Fruit fly (Drosophila melanogaster) whole organism, embryonic: ENCODE measurements around the gene CG7530.

Source experiments
- Bdp1 ChIP-seq: fragments of 200-800 bp; sonication (Bioruptor generic); optimal IDR thresholded peaks from 3 replicates; lab custom pipeline; 2016; ENCODE audit warnings: missing biosample characterization, missing genetic modification characterization
- CG10209 ChIP-seq: fragments of 200-800 bp; sonication (Bioruptor generic); optimal IDR thresholded peaks from 3 replicates; lab custom pipeline; 2017; ENCODE audit warnings: missing biosample characterization, mild to moderate bottlenecking, missing genetic modification characterization, missing genetic modification reagents
- CG12219 ChIP-seq: fragments of 200-800 bp; sonication (Bioruptor generic); optimal IDR thresholded peaks from 3 replicates; lab custom pipeline; 2018; ENCODE audit warnings: missing biosample characterization, mild to moderate bottlenecking, missing genetic modification characterization
- CG12299 ChIP-seq: fragments of 200-800 bp; sonication (Bioruptor generic); optimal IDR thresholded peaks from 2 replicates; lab custom pipeline; 2018; ENCODE audit warnings: missing biosample characterization, mild to moderate bottlenecking, missing genetic modification characterization
- CG15514 ChIP-seq: fragments of 200-800 bp; sonication (Bioruptor generic); optimal IDR thresholded peaks from 3 replicates; lab custom pipeline; 2017; ENCODE audit warnings: missing biosample characterization, missing genetic modification characterization, mild to moderate bottlenecking, moderate library complexity, missing genetic modification reagents
- CG17612 ChIP-seq: fragments of 200-800 bp; sonication (Bioruptor generic); IDR thresholded peaks from 2 replicates; pipeline ENCODE4 v1.3.6; 2022; ENCODE audit warnings: missing biosample characterization, missing genetic modification characterization
- CG18764 ChIP-seq: fragments of 200-800 bp; sonication (Bioruptor generic); optimal IDR thresholded peaks from 3 replicates; lab custom pipeline; 2016; ENCODE audit warnings: missing biosample characterization, missing genetic modification characterization
- CG2120 ChIP-seq: fragments of 200-800 bp; sonication (Bioruptor generic); optimal IDR thresholded peaks from 3 replicates; lab custom pipeline; 2016; ENCODE audit warnings: missing biosample characterization, missing genetic modification characterization
- CG2889 ChIP-seq: fragments of 200-800 bp; sonication (Bioruptor generic); IDR thresholded peaks from 3 replicates; pipeline ENCODE4 v1.3.6; 2022; ENCODE audit warnings: missing biosample characterization, missing genetic modification characterization
- CG3281 ChIP-seq: fragments of 200-800 bp; sonication (Bioruptor generic); optimal IDR thresholded peaks from 3 replicates; lab custom pipeline; 2017; ENCODE audit warnings: missing biosample characterization, mild to moderate bottlenecking, missing genetic modification characterization
- CG4404 ChIP-seq: fragments of 200-800 bp; sonication (Bioruptor generic); IDR thresholded peaks from 2 replicates; pipeline ENCODE4 v1.3.6; 2022; ENCODE audit warnings: missing biosample characterization, missing genetic modification characterization
- CG4424 ChIP-seq: fragments of 200-800 bp; sonication (Bioruptor generic); optimal IDR thresholded peaks from 3 replicates; lab custom pipeline; 2016; ENCODE audit warnings: missing biosample characterization, missing genetic modification characterization
- CG7928 ChIP-seq: fragments of 200-800 bp; sonication (Bioruptor generic); optimal IDR thresholded peaks from 2 replicates; lab custom pipeline; 2017; ENCODE audit warnings: missing biosample characterization, mild to moderate bottlenecking, missing genetic modification characterization
- CG7963 ChIP-seq: fragments of 200-800 bp; sonication (Bioruptor generic); IDR thresholded peaks from 3 replicates; pipeline ENCODE4 v1.3.6; 2022; ENCODE audit warnings: missing biosample characterization, missing genetic modification characterization; ENCODE audit not compliant: partially characterized antibody
- CG9437 ChIP-seq: fragments of 200-800 bp; sonication (Bioruptor generic); optimal IDR thresholded peaks from 2 replicates; lab custom pipeline; 2018; ENCODE audit warnings: missing biosample characterization, mild to moderate bottlenecking, missing genetic modification characterization
- Dbx ChIP-seq: fragments of 200-800 bp; sonication (Bioruptor generic); IDR thresholded peaks from 3 replicates; pipeline ENCODE4 v1.3.6; 2022; ENCODE audit warnings: missing biosample characterization, missing genetic modification characterization
- E2f1 ChIP-seq: fragments of 200-800 bp; sonication (Bioruptor generic); IDR thresholded peaks from 2 replicates; pipeline ENCODE4 v1.3.6; 2022; ENCODE audit warnings: missing biosample characterization, missing genetic modification characterization
- Ets65A ChIP-seq: fragments of 200-800 bp; sonication (Bioruptor generic); peaks from one replicate; lab custom pipeline; 2016; ENCODE audit warnings: missing biosample characterization, missing genetic modification characterization
- Lhr ChIP-seq: fragments of 200-800 bp; sonication (Bioruptor generic); optimal IDR thresholded peaks from 3 replicates; lab custom pipeline; 2017; ENCODE audit warnings: mild to moderate bottlenecking, missing biosample characterization, missing genetic modification reagents, missing genetic modification characterization
- NK7.1 ChIP-seq: fragments of 200-800 bp; sonication (Bioruptor generic); optimal IDR thresholded peaks from 3 replicates; lab custom pipeline; 2016; ENCODE audit warnings: missing biosample characterization, missing genetic modification characterization
- Nf-YB ChIP-seq: fragments of 200-800 bp; sonication (Bioruptor generic); optimal IDR thresholded peaks from 3 replicates; lab custom pipeline; 2019; ENCODE audit warnings: missing biosample characterization, mild to moderate bottlenecking, missing genetic modification characterization, moderate library complexity
- Sox100B ChIP-seq: fragments of 200-800 bp; sonication (Bioruptor generic); optimal IDR thresholded peaks from 3 replicates; lab custom pipeline; 2018; ENCODE audit warnings: missing biosample characterization, mild to moderate bottlenecking, missing genetic modification characterization
- Trl ChIP-seq, 3 experiments: fragments of >200 bp in 2 of 3; fragments of 200-800 bp in 1 of 3; sonication (Bioruptor generic) in 1 of 3; optimal IDR thresholded peaks; 2 replicates in 1 of 3; 3 replicates in 2 of 3; lab custom pipeline; 2016 to 2017; ENCODE audit warnings: missing biosample characterization in 1 of 3, missing genetic modification characterization in 1 of 3
- bab2 ChIP-seq: fragments of 200-800 bp; sonication (Bioruptor generic); optimal IDR thresholded peaks from 2 replicates; lab custom pipeline; 2016; ENCODE audit warnings: missing biosample characterization, missing genetic modification characterization
- bigmax ChIP-seq: fragments of 200-800 bp; sonication (Bioruptor generic); optimal IDR thresholded peaks from 2 replicates; lab custom pipeline; 2018; ENCODE audit warnings: missing biosample characterization, mild to moderate bottlenecking, missing genetic modification characterization
- corto ChIP-seq: fragments of 200-800 bp; sonication (Bioruptor generic); optimal IDR thresholded peaks from 2 replicates; lab custom pipeline; 2016; ENCODE audit warnings: missing biosample characterization, mild to moderate bottlenecking, missing genetic modification characterization, moderate library complexity
- crc ChIP-seq: fragments of 200-800 bp; sonication (Bioruptor generic); optimal IDR thresholded peaks from 2 replicates; lab custom pipeline; 2016; ENCODE audit warnings: missing biosample characterization, missing genetic modification characterization
- crol ChIP-seq: fragments of 200-800 bp; sonication (Bioruptor generic); IDR thresholded peaks from 2 replicates; pipeline ENCODE4 v1.3.6; 2022; ENCODE audit warnings: missing biosample characterization, missing genetic modification characterization
- crp ChIP-seq, 2 experiments: fragments of 200-800 bp; sonication (Bioruptor generic); optimal IDR thresholded peaks; 2 replicates in 1 of 2; 3 replicates in 1 of 2; lab custom pipeline; 2017; ENCODE audit warnings: missing biosample characterization in 2 of 2, missing genetic modification characterization in 2 of 2, mild to moderate bottlenecking in 1 of 2, moderate library complexity in 1 of 2
- dm ChIP-seq: fragments of 200-800 bp; sonication (Bioruptor generic); optimal IDR thresholded peaks from 3 replicates; lab custom pipeline; 2016; ENCODE audit warnings: missing biosample characterization, missing genetic modification characterization
- dpn ChIP-seq, 2 experiments: fragments of 200-800 bp; sonication (Bioruptor generic); optimal IDR thresholded peaks; 3 replicates each; lab custom pipeline; 2016; ENCODE audit warnings: missing biosample characterization in 2 of 2, missing genetic modification characterization in 2 of 2
- dysf ChIP-seq: fragments of 200-800 bp; sonication (Bioruptor generic); IDR thresholded peaks from 3 replicates; pipeline ENCODE4 v1.3.6; 2022; ENCODE audit warnings: missing biosample characterization, missing genetic modification characterization
- exex ChIP-seq: fragments of 200-800 bp; sonication (Bioruptor generic); optimal IDR thresholded peaks from 4 replicates; lab custom pipeline; 2018; ENCODE audit warnings: missing biosample characterization, mild to moderate bottlenecking, missing genetic modification characterization, moderate library complexity
- eyg ChIP-seq: fragments of 200-800 bp; sonication (Bioruptor generic); optimal IDR thresholded peaks from 3 replicates; lab custom pipeline; 2016; ENCODE audit warnings: missing biosample characterization, missing genetic modification characterization
- gcm2 ChIP-seq: fragments of 200-800 bp; sonication (Bioruptor generic); optimal IDR thresholded peaks from 2 replicates; lab custom pipeline; 2016; ENCODE audit warnings: missing biosample characterization, missing genetic modification characterization
- gem ChIP-seq: fragments of 200-800 bp; sonication (Bioruptor generic); optimal IDR thresholded peaks from 2 replicates; lab custom pipeline; 2019; ENCODE audit warnings: missing biosample characterization, mild to moderate bottlenecking, missing genetic modification characterization, moderate library complexity
- grau ChIP-seq: fragments of 200-800 bp; optimal IDR thresholded peaks from 3 replicates; lab custom pipeline; 2019; ENCODE audit warnings: missing biosample characterization, mild to moderate bottlenecking, missing genetic modification characterization, moderate library complexity
- gsb ChIP-seq: fragments of 200-800 bp; sonication (Bioruptor generic); IDR thresholded peaks from 2 replicates; pipeline ENCODE4 v1.3.6; 2022; ENCODE audit warnings: missing biosample characterization, missing genetic modification characterization
- hth ChIP-seq: fragments of >200 bp; optimal IDR thresholded peaks from 2 replicates; lab custom pipeline; 2017; ENCODE audit warnings: inconsistent platforms
- ind ChIP-seq: fragments of 200-800 bp; sonication (Bioruptor generic); optimal IDR thresholded peaks from 3 replicates; lab custom pipeline; 2016; ENCODE audit warnings: missing biosample characterization, missing genetic modification characterization
- inv ChIP-seq: fragments of 200-800 bp; sonication (Bioruptor generic); IDR thresholded peaks from 2 replicates; pipeline ENCODE4 v1.3.6; 2022; ENCODE audit warnings: missing biosample characterization, missing genetic modification characterization; ENCODE audit not compliant: partially characterized antibody
- odd ChIP-seq: fragments of 200-800 bp; sonication (Bioruptor generic); optimal IDR thresholded peaks from 2 replicates; lab custom pipeline; 2017; ENCODE audit warnings: missing biosample characterization, mild to moderate bottlenecking, missing genetic modification characterization
- schlank ChIP-seq: fragments of 200-800 bp; sonication (Bioruptor generic); optimal IDR thresholded peaks from 2 replicates; lab custom pipeline; 2018; ENCODE audit warnings: missing biosample characterization, mild to moderate bottlenecking, missing genetic modification characterization
- shn ChIP-seq: fragments of 200-800 bp; sonication (Bioruptor generic); optimal IDR thresholded peaks from 3 replicates; lab custom pipeline; 2016; ENCODE audit warnings: missing biosample characterization, missing genetic modification characterization
- sob ChIP-seq: fragments of 200-800 bp; sonication (Bioruptor generic); IDR thresholded peaks from 2 replicates; pipeline ENCODE4 v1.3.6; 2022; ENCODE audit warnings: missing biosample characterization, missing genetic modification characterization
- sug ChIP-seq: fragments of 200-800 bp; optimal IDR thresholded peaks from 2 replicates; lab custom pipeline; 2019; ENCODE audit warnings: missing biosample characterization, mild to moderate bottlenecking, missing genetic modification characterization, moderate library complexity
- tap ChIP-seq: fragments of 200-800 bp; optimal IDR thresholded peaks from 3 replicates; lab custom pipeline; 2019; ENCODE audit warnings: missing biosample characterization, mild to moderate bottlenecking, missing genetic modification characterization, moderate library complexity
- tll ChIP-seq, 2 experiments: fragments of 200-800 bp in 1 of 2; fragments of >200 bp in 1 of 2; sonication (Bioruptor generic) in 1 of 2; optimal IDR thresholded peaks; 2 replicates each; lab custom pipeline; 2017 to 2019; ENCODE audit warnings: missing biosample characterization in 2 of 2, missing genetic modification characterization in 2 of 2, mild to moderate bottlenecking in 1 of 2, moderate library complexity in 1 of 2
- trh ChIP-seq: fragments of 200-800 bp; sonication (Bioruptor generic); optimal IDR thresholded peaks from 2 replicates; lab custom pipeline; 2016; ENCODE audit warnings: missing biosample characterization, missing genetic modification characterization
- zfh1 ChIP-seq: fragments of 200-800 bp; sonication (Bioruptor generic); IDR thresholded peaks from 3 replicates; pipeline ENCODE4 v1.3.6; 2022; ENCODE audit warnings: missing biosample characterization, missing genetic modification characterization

The CG7530 gene

DNA sequence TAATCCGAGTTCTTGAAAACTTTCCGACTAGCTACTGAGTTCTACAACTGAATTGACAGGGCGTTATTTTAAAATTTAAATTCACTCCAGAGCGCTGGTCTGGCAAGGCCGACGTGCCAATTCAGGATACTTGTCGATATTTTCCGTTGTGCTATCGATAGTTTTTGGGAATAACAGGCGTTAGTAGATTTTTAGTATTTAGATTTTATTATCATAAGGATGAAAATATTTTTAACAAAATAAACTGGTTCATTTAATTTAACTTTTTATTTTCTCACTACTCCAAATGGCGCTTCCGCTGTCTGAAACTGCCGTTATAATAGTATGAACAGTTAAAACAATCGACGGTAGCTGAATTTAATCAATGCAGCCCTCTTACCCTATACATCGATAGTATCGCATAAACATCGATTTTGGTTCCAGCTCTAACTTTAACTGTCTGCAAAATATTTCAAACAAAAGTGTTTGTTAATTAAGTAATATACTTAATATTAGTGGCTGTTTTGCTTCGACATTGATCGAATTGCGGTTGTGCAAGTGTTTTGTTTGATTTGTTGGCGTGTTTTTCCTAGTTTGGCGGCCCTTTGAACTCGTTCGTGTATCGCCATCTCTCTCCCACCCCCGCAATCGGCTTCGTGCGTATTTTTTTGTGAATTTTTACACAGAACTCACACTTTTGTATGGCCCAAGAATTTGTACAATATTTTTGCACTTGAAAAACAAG, 10.0 kb upstream of the CG7530 start, which contains the start of the genes eff and jvl (continued):
- TF ChIP-seq CG12219 (GFP tag; lab: Kevin White, UChicago) (no peak), crp (GFP tag; optimal IDR thresholded peaks at IDR 0.05; lab: Kevin White, UChicago) (no peak), Ets65A (no peak), crol (0 out of 2 replicates have a peak, but pooled peaks have one; percentile 6), grau (peak; percentile 6), CG7928 (peak; percentile 87), CG2120 (GFP tag; lab: Kevin White, UChicago) (peak; percentile 48), CG10209 (GFP tag; lab: Kevin White, UChicago) (no peak), Sox100B (GFP tag; lab: Kevin White, UChicago) (no peak), Dbx (GFP tag; lab: Robert Waterston, UW) (peak; percentile 67), NK7.1 (GFP tag; lab: Kevin White, UChicago) (no peak), hth (no peak), CG9437 (GFP tag; lab: Kevin White, UChicago) (no peak), CG3281 (GFP tag; lab: Kevin White, UChicago) (no peak), CG17612 (GFP tag; lab: Robert Waterston, UW) (no peak), dm (no peak), tll (GFP tag; optimal IDR thresholded peaks at IDR 0.05; lab: Kevin White, UChicago) (no peak), eyg (GFP tag; lab: Kevin White, UChicago) (no peak), CG2889 (no peak), Bdp1 (no peak), inv (peak; percentile 94), Trl (optimal IDR thresholded peaks at IDR 0.05; lab: Kevin White, UChicago) (no peak), Trl (GFP tag; optimal IDR thresholded peaks at IDR 0.05; lab: Kevin White, UChicago) (no peak), schlank (tag; lab: Kevin White, UChicago) (no peak), CG7963 (GFP tag; lab: Robert Waterston, UW) (peak; percentile 83), E2f1 (GFP tag; lab: Robert Waterston, UW) (no peak), CG4404 (GFP tag; lab: Robert Waterston, UW) (no peak), dpn (GFP tag; optimal IDR thresholded peaks at IDR 0.05; lab: Kevin White, UChicago) (peak; percentile 29 to 38), odd (GFP tag; lab: Kevin White, UChicago) (no peak), bigmax (GFP tag; lab: Kevin White, UChicago) (no peak), corto (no peak), gem (tag; lab: Kevin White, UChicago) (peak; percentile 54), crc (GFP tag; lab: Kevin White, UChicago) (no peak), CG4424 (GFP tag; lab: Kevin White, UChicago) (peak; percentile 45), dysf (GFP tag; lab: Robert Waterston, UW) (no peak), gsb (GFP tag; lab: Robert Waterston, UW) (no peak), CG18764 (no peak), CG12299 (no peak), gcm2 (GFP tag; lab: Kevin White, UChicago) (no peak), sob (GFP tag; lab: Robert Waterston, UW) (peak; percentile 50; the same call in 1 of the 2 replicates), bab2 (no peak), zfh1 (GFP tag; lab: Robert Waterston, UW) (no peak), CG15514 (GFP tag; lab: Kevin White, UChicago) (peak; percentile 90), exex (tag; lab: Kevin White, UChicago) (no peak), Nf-YB (GFP tag; lab: Kevin White, UChicago) (no peak), tap (peak; percentile 20), Lhr (peak; percentile 33), sug (tag; lab: Kevin White, UChicago) (no peak), trh (GFP tag; lab: Kevin White, UChicago) (no peak), shn (GFP tag; lab: Kevin White, UChicago) (no peak), ind (peak; percentile 24)
